In the genomic region with DNA sequence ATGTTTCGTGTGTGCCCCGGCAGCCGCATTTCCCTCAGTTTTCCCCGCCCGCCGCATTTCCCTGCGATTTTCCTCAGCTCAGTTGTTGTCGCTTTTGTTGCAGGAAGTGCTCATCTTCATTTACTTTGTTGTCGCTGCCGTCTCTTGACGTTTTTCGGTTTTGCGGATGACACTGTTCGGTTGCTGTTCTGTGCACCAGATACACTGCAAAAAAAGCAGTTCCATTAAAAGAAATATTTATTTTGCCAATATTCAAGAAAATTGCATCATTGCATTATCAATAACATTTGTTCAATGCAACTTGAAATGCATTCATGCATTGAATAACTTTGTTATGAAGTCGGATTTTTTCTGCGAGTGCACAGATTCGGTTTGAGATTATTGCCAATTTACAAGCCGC, we compare ENCODE assay signal across 1 fruit fly cellular context.
TF ChIP-seq lines count a peak whose summit lies in the region.

No protein-coding gene starts in this region.

TF ChIP-seq in whole organism, embryonic, 481 proteins besides CTCF, POLR2A, EP300 and RAD21 (continued from another document and continues in another):
- TF ChIP-seq Sox102F (GFP tag; optimal IDR thresholded peaks at IDR 0.05; lab: Kevin White, UChicago) = peak; percentile 70
- no peak for TF ChIP-seq Elba2 (GFP tag; optimal IDR thresholded peaks at IDR 0.05; lab: Kevin White, UChicago)
- TF ChIP-seq ewg (GFP tag; optimal IDR thresholded peaks at IDR 0.05; lab: Kevin White, UChicago) = peak; percentile 31
- TF ChIP-seq eyg (GFP tag; optimal IDR thresholded peaks at IDR 0.05; lab: Kevin White, UChicago) = no peak
- peak; percentile 58; the same call in 2 of the 3 replicates for TF ChIP-seq CG17361 (GFP tag; IDR thresholded peaks at IDR 0.05; lab: Robert Waterston, UW)
- no peak for TF ChIP-seq kni (GFP tag; optimal IDR thresholded peaks at IDR 0.05; lab: Kevin White, UChicago)
- TF ChIP-seq Dfd (GFP tag; optimal IDR thresholded peaks at IDR 0.05; lab: Kevin White, UChicago) = no peak
- TF ChIP-seq CG8281 (tag; optimal IDR thresholded peaks at IDR 0.05; lab: Kevin White, UChicago) = no peak
- TF ChIP-seq Abd-B (GFP tag; optimal IDR thresholded peaks at IDR 0.05; lab: Kevin White, UChicago) = peak; percentile 27
- TF ChIP-seq CG14710 (tag; optimal IDR thresholded peaks at IDR 0.05; lab: Kevin White, UChicago) = peak; percentile 53
- peak; percentile 75 for TF ChIP-seq dmrt11E (tag; optimal IDR thresholded peaks at IDR 0.05; lab: Kevin White, UChicago)
- TF ChIP-seq sens-2 (GFP tag; IDR thresholded peaks at IDR 0.05; lab: Robert Waterston, UW) = 0 out of 2 replicates have a peak, but pooled peaks have one; percentile 25
- TF ChIP-seq da (GFP tag; optimal IDR thresholded peaks at IDR 0.05; lab: Kevin White, UChicago) = no peak
- TF ChIP-seq CG34224 (GFP tag; IDR thresholded peaks at IDR 0.05; lab: Robert Waterston, UW; ENCODE audit: partially characterized antibody) = no peak
- TF ChIP-seq CG17186 (GFP tag; optimal IDR thresholded peaks at IDR 0.05; lab: Kevin White, UChicago) = no peak
- no peak for TF ChIP-seq CG11723 (GFP tag; optimal IDR thresholded peaks at IDR 0.05; lab: Kevin White, UChicago)
- TF ChIP-seq bowl (GFP tag; IDR thresholded peaks at IDR 0.05; lab: Robert Waterston, UW) = no peak
- TF ChIP-seq cg (GFP tag; optimal IDR thresholded peaks at IDR 0.05; lab: Kevin White, UChicago) = no peak
- TF ChIP-seq tll (GFP tag; optimal IDR thresholded peaks at IDR 0.05; lab: Kevin White, UChicago) = no peak
- peak; percentile 35 for TF ChIP-seq shn (GFP tag; optimal IDR thresholded peaks at IDR 0.05; lab: Kevin White, UChicago)
- peak; percentile 67 to 71 for TF ChIP-seq bsh (GFP tag; optimal IDR thresholded peaks at IDR 0.05; lab: Kevin White, UChicago)
- TF ChIP-seq CG32767 (GFP tag; IDR thresholded peaks at IDR 0.05; lab: Robert Waterston, UW) = no peak
- no peak for TF ChIP-seq CG12659 (GFP tag; optimal IDR thresholded peaks at IDR 0.05; lab: Kevin White, UChicago)
- no peak for TF ChIP-seq yki (optimal IDR thresholded peaks at IDR 0.05; lab: Kevin White, UChicago)
- peak; percentile 43 for TF ChIP-seq CG13775 (GFP tag; optimal IDR thresholded peaks at IDR 0.05; lab: Kevin White, UChicago)
- no peak for TF ChIP-seq kah (GFP tag; optimal IDR thresholded peaks at IDR 0.05; lab: Kevin White, UChicago)
- no peak for TF ChIP-seq lilli (GFP tag; optimal IDR thresholded peaks at IDR 0.05; lab: Kevin White, UChicago)
- TF ChIP-seq CG11695 (GFP tag; IDR thresholded peaks at IDR 0.05; lab: Robert Waterston, UW) = 0 out of 3 replicates have a peak, but pooled peaks have one; percentile 24
- TF ChIP-seq ro (GFP tag; IDR thresholded peaks at IDR 0.05; lab: Robert Waterston, UW) = no peak
- TF ChIP-seq CG1602 (GFP tag; optimal IDR thresholded peaks at IDR 0.05; lab: Kevin White, UChicago) = peak; percentile 57
- TF ChIP-seq so (GFP tag; IDR thresholded peaks at IDR 0.05; lab: Robert Waterston, UW) = peak; percentile 46; the same call in 1 of the 3 replicates
- TF ChIP-seq CG15011 (GFP tag; optimal IDR thresholded peaks at IDR 0.05; lab: Kevin White, UChicago) = no peak
- peak; percentile 59 for TF ChIP-seq zf30C (GFP tag; optimal IDR thresholded peaks at IDR 0.05; lab: Kevin White, UChicago)
- TF ChIP-seq HLH4C (GFP tag; IDR thresholded peaks at IDR 0.05; lab: Robert Waterston, UW; ENCODE audit: partially characterized antibody) = no peak
- no peak for TF ChIP-seq CG12769 (tag; optimal IDR thresholded peaks at IDR 0.05; lab: Kevin White, UChicago)
- peak; percentile 50 for TF ChIP-seq row (GFP tag; IDR thresholded peaks at IDR 0.05; lab: Robert Waterston, UW)
- no peak for TF ChIP-seq CG1233 (GFP tag; optimal IDR thresholded peaks at IDR 0.05; lab: Kevin White, UChicago)
- TF ChIP-seq Dll (GFP tag; IDR thresholded peaks at IDR 0.05; lab: Robert Waterston, UW; ENCODE audit: partially characterized antibody) = no peak
- TF ChIP-seq CG18476 (GFP tag; optimal IDR thresholded peaks at IDR 0.05; lab: Kevin White, UChicago) = no peak
- peak; percentile 14 for TF ChIP-seq CG18599 (GFP tag; optimal IDR thresholded peaks at IDR 0.05; lab: Kevin White, UChicago)
- no peak for TF ChIP-seq sug (tag; optimal IDR thresholded peaks at IDR 0.05; lab: Kevin White, UChicago)
- no peak for TF ChIP-seq slbo (GFP tag; IDR thresholded peaks at IDR 0.05; lab: Robert Waterston, UW)
- no peak for TF ChIP-seq HLH54F (GFP tag; optimal IDR thresholded peaks at IDR 0.05; lab: Kevin White, UChicago)
- peak; percentile 40 for TF ChIP-seq Atf3 (GFP tag; optimal IDR thresholded peaks at IDR 0.05; lab: Kevin White, UChicago)
- TF ChIP-seq ind (GFP tag; optimal IDR thresholded peaks at IDR 0.05; lab: Kevin White, UChicago) = peak; percentile 39
- no peak for TF ChIP-seq CG9817 (tag; optimal IDR thresholded peaks at IDR 0.05; lab: Kevin White, UChicago)
- no peak for TF ChIP-seq CG12299 (tag; optimal IDR thresholded peaks at IDR 0.05; lab: Kevin White, UChicago)
- TF ChIP-seq phol (tag; optimal IDR thresholded peaks at IDR 0.05; lab: Kevin White, UChicago) = peak; percentile 72
- TF ChIP-seq CG8359 (GFP tag; optimal IDR thresholded peaks at IDR 0.05; lab: Kevin White, UChicago; ENCODE audit: borderline replicate concordance) = no peak
- TF ChIP-seq trem (tag; optimal IDR thresholded peaks at IDR 0.05; lab: Kevin White, UChicago) = peak; percentile 33
- 0 out of 2 replicates have a peak, but pooled peaks have one; percentile 30 for TF ChIP-seq CG1024 (GFP tag; IDR thresholded peaks at IDR 0.05; lab: Robert Waterston, UW)
- TF ChIP-seq mam (GFP tag; optimal IDR thresholded peaks at IDR 0.05; lab: Kevin White, UChicago) = no peak
- TF ChIP-seq CG3995 (GFP tag; optimal IDR thresholded peaks at IDR 0.05; lab: Kevin White, UChicago) = no peak
- TF ChIP-seq CG3726 (GFP tag; IDR thresholded peaks at IDR 0.05; lab: Robert Waterston, UW) = no peak
- peak; percentile 14 for TF ChIP-seq Lhr (GFP tag; optimal IDR thresholded peaks at IDR 0.05; lab: Kevin White, UChicago)
- peak; percentile 44 for TF ChIP-seq CG10267 (tag; optimal IDR thresholded peaks at IDR 0.05; lab: Kevin White, UChicago)
- peak; percentile 60; the same call in 1 of the 2 replicates for TF ChIP-seq lmd (GFP tag; IDR thresholded peaks at IDR 0.05; lab: Robert Waterston, UW)
- no peak for TF ChIP-seq ap (GFP tag; IDR thresholded peaks at IDR 0.05; lab: Robert Waterston, UW)
- TF ChIP-seq CG30403 (GFP tag; optimal IDR thresholded peaks at IDR 0.05; lab: Kevin White, UChicago) = peak; percentile 46
- TF ChIP-seq CG6765 (GFP tag; optimal IDR thresholded peaks at IDR 0.05; lab: Kevin White, UChicago) = no peak
- no peak for TF ChIP-seq stc (GFP tag; IDR thresholded peaks at IDR 0.05; lab: Robert Waterston, UW)
- no peak for TF ChIP-seq lbe (GFP tag; optimal IDR thresholded peaks at IDR 0.05; lab: Kevin White, UChicago)
- TF ChIP-seq CG33557 (GFP tag; optimal IDR thresholded peaks at IDR 0.05; lab: Kevin White, UChicago) = no peak
- TF ChIP-seq CG4820 (GFP tag; optimal IDR thresholded peaks at IDR 0.05; lab: Kevin White, UChicago) = peak; percentile 46
- peak; percentile 70 for TF ChIP-seq CG15696 (tag; optimal IDR thresholded peaks at IDR 0.05; lab: Kevin White, UChicago)
- no peak for TF ChIP-seq h (optimal IDR thresholded peaks at IDR 0.05; lab: Kevin White, UChicago)
- TF ChIP-seq CG12236 (GFP tag; optimal IDR thresholded peaks at IDR 0.05; lab: Kevin White, UChicago) = peak; percentile 62
- TF ChIP-seq CG4707 (GFP tag; optimal IDR thresholded peaks at IDR 0.05; lab: Kevin White, UChicago) = no peak
- TF ChIP-seq CG8478 (optimal IDR thresholded peaks at IDR 0.05; lab: Kevin White, UChicago) = no peak
- TF ChIP-seq cad (GFP tag; optimal IDR thresholded peaks at IDR 0.05; lab: Kevin White, UChicago) = no peak
- peak; percentile 88 for TF ChIP-seq sens (GFP tag; lab: Kevin White, UChicago)
- TF ChIP-seq H15 (GFP tag; IDR thresholded peaks at IDR 0.05; lab: Robert Waterston, UW) = 0 out of 3 replicates have a peak, but pooled peaks have one; percentile 18
- peak; percentile 93 for TF ChIP-seq zen (tag; optimal IDR thresholded peaks at IDR 0.05; lab: Kevin White, UChicago)
- TF ChIP-seq CG3163 (GFP tag; optimal IDR thresholded peaks at IDR 0.05; lab: Kevin White, UChicago) = no peak
- peak; percentile 30 for TF ChIP-seq CG1529 (GFP tag; optimal IDR thresholded peaks at IDR 0.05; lab: Kevin White, UChicago)
- TF ChIP-seq CG8765 (GFP tag; IDR thresholded peaks at IDR 0.05; lab: Robert Waterston, UW) = peak; percentile 76; the same call in 1 of the 2 replicates
- peak; percentile 86 for TF ChIP-seq fd102C (GFP tag; optimal IDR thresholded peaks at IDR 0.05; lab: Kevin White, UChicago)
- peak; percentile 56 for TF ChIP-seq CG18262 (tag; optimal IDR thresholded peaks at IDR 0.05; lab: Kevin White, UChicago)
- peak; percentile 63 for TF ChIP-seq unpg (GFP tag; optimal IDR thresholded peaks at IDR 0.05; lab: Kevin White, UChicago)
- no peak for TF ChIP-seq usp (GFP tag; optimal IDR thresholded peaks at IDR 0.05; lab: Kevin White, UChicago)
- TF ChIP-seq Camta (GFP tag; optimal IDR thresholded peaks at IDR 0.05; lab: Kevin White, UChicago) = peak; percentile 27
- no peak for TF ChIP-seq dm (GFP tag; optimal IDR thresholded peaks at IDR 0.05; lab: Kevin White, UChicago)
- TF ChIP-seq CG17328 (GFP tag; IDR thresholded peaks at IDR 0.05; lab: Robert Waterston, UW) = peak; percentile 74
- TF ChIP-seq pum (GFP tag; optimal IDR thresholded peaks at IDR 0.05; lab: Kevin White, UChicago) = peak; percentile 14
- TF ChIP-seq Sin3A (optimal IDR thresholded peaks at IDR 0.05; lab: Kevin White, UChicago) = no peak
- TF ChIP-seq CG12942 (GFP tag; optimal IDR thresholded peaks at IDR 0.05; lab: Kevin White, UChicago) = peak; percentile 52
- TF ChIP-seq pan (optimal IDR thresholded peaks at IDR 0.05; lab: Kevin White, UChicago) = no peak
- TF ChIP-seq pan (GFP tag; optimal IDR thresholded peaks at IDR 0.05 in 1 of 2, IDR thresholded peaks at IDR 0.05 in 1 of 2) = peak in 1 of 2 experiments; percentile 43
- TF ChIP-seq D (optimal IDR thresholded peaks at IDR 0.05; lab: Kevin White, UChicago) = no peak
- TF ChIP-seq D (GFP tag; optimal IDR thresholded peaks at IDR 0.05; lab: Kevin White, UChicago) = peak; percentile 45
- no peak for TF ChIP-seq CG31224 (GFP tag; IDR thresholded peaks at IDR 0.05; lab: Robert Waterston, UW)
- no peak for TF ChIP-seq HLHmδ (GFP tag; optimal IDR thresholded peaks at IDR 0.05; lab: Kevin White, UChicago)
- peak; percentile 20 for TF ChIP-seq Side (GFP tag; optimal IDR thresholded peaks at IDR 0.05; lab: Kevin White, UChicago)
- no peak for TF ChIP-seq Hey (tag; optimal IDR thresholded peaks at IDR 0.05; lab: Kevin White, UChicago)
- TF ChIP-seq wek (GFP tag; optimal IDR thresholded peaks at IDR 0.05; lab: Kevin White, UChicago) = peak; percentile 1
- peak; percentile 43; the same call in 1 of the 2 replicates for TF ChIP-seq vvl (GFP tag; IDR thresholded peaks at IDR 0.05; lab: Robert Waterston, UW)
- TF ChIP-seq ssp (GFP tag; IDR thresholded peaks at IDR 0.05; lab: Robert Waterston, UW) = peak; percentile 18; the same call in 1 of the 2 replicates
- no peak for TF ChIP-seq Nf-YA (GFP tag; IDR thresholded peaks at IDR 0.05; lab: Robert Waterston, UW)
- TF ChIP-seq Rfx (GFP tag; IDR thresholded peaks at IDR 0.05; lab: Robert Waterston, UW) = 0 out of 2 replicates have a peak, but pooled peaks have one; percentile 18
- TF ChIP-seq Vsx1 (GFP tag; optimal IDR thresholded peaks at IDR 0.05; lab: Kevin White, UChicago) = peak; percentile 27
- TF ChIP-seq BEAF-32 (GFP tag; optimal IDR thresholded peaks at IDR 0.05; lab: Kevin White, UChicago) = no peak
- TF ChIP-seq Max (GFP tag; optimal IDR thresholded peaks at IDR 0.05; lab: Kevin White, UChicago) = peak; percentile 28
- 0 out of 2 replicates have a peak, but pooled peaks have one; percentile 50 for TF ChIP-seq CG11247 (GFP tag; IDR thresholded peaks at IDR 0.05; lab: Robert Waterston, UW)
- TF ChIP-seq gsb (GFP tag; IDR thresholded peaks at IDR 0.05; lab: Robert Waterston, UW) = no peak
- no peak for TF ChIP-seq CG7745 (tag; optimal IDR thresholded peaks at IDR 0.05; lab: Kevin White, UChicago)
- TF ChIP-seq CG10366 (GFP tag; IDR thresholded peaks at IDR 0.05; lab: Robert Waterston, UW) = peak; percentile 13; the same call in 1 of the 2 replicates
- no peak for TF ChIP-seq CG15514 (GFP tag; optimal IDR thresholded peaks at IDR 0.05; lab: Kevin White, UChicago)
- peak; percentile 55 for TF ChIP-seq ATbp (GFP tag; optimal IDR thresholded peaks at IDR 0.05; lab: Kevin White, UChicago)
- TF ChIP-seq Bteb2 (GFP tag; optimal IDR thresholded peaks at IDR 0.05; lab: Kevin White, UChicago) = no peak
- TF ChIP-seq nau (GFP tag; optimal IDR thresholded peaks at IDR 0.05; lab: Kevin White, UChicago) = no peak
- no peak for TF ChIP-seq NFAT (GFP tag; IDR thresholded peaks at IDR 0.05; lab: Robert Waterston, UW)
- no peak for TF ChIP-seq gcm (GFP tag; optimal IDR thresholded peaks at IDR 0.05; lab: Kevin White, UChicago)
- TF ChIP-seq CG17568 (GFP tag; optimal IDR thresholded peaks at IDR 0.05; lab: Kevin White, UChicago) = no peak
- TF ChIP-seq nerfin-1 (tag; optimal IDR thresholded peaks at IDR 0.05; lab: Kevin White, UChicago) = no peak
- no peak for TF ChIP-seq Lim3 (GFP tag; IDR thresholded peaks at IDR 0.05; lab: Robert Waterston, UW)
- TF ChIP-seq gro (GFP tag; optimal IDR thresholded peaks at IDR 0.05; lab: Kevin White, UChicago) = no peak
- TF ChIP-seq CG13624 (GFP tag; optimal IDR thresholded peaks at IDR 0.05; lab: Kevin White, UChicago) = no peak
- TF ChIP-seq CG3838 (GFP tag; optimal IDR thresholded peaks at IDR 0.05; lab: Kevin White, UChicago) = no peak
- no peak for TF ChIP-seq exex (tag; optimal IDR thresholded peaks at IDR 0.05; lab: Kevin White, UChicago)
- TF ChIP-seq CG16779 (GFP tag; IDR thresholded peaks at IDR 0.05; lab: Robert Waterston, UW) = no peak
- TF ChIP-seq toy (GFP tag; IDR thresholded peaks at IDR 0.05; lab: Robert Waterston, UW) = no peak
- peak; percentile 44 for TF ChIP-seq Mad (GFP tag; optimal IDR thresholded peaks at IDR 0.05; lab: Kevin White, UChicago)
- TF ChIP-seq CG7786 (GFP tag; optimal IDR thresholded peaks at IDR 0.05; lab: Kevin White, UChicago) = peak; percentile 48
- TF ChIP-seq CG17359 (tag; optimal IDR thresholded peaks at IDR 0.05; lab: Kevin White, UChicago) = peak; percentile 58
- TF ChIP-seq CG11456 (GFP tag; IDR thresholded peaks at IDR 0.05; lab: Robert Waterston, UW) = no peak
- TF ChIP-seq ci (GFP tag; IDR thresholded peaks at IDR 0.05; lab: Robert Waterston, UW) = peak; percentile 68; the same call in 2 of the 3 replicates
- TF ChIP-seq CG12744 (GFP tag; optimal IDR thresholded peaks at IDR 0.05; lab: Kevin White, UChicago) = no peak
- TF ChIP-seq pros (GFP tag; optimal IDR thresholded peaks at IDR 0.05; lab: Kevin White, UChicago) = no peak
- TF ChIP-seq psq (GFP tag; optimal IDR thresholded peaks at IDR 0.05; lab: Kevin White, UChicago) = no peak
